Worm (Caenorhabditis elegans) whole organism, L3 larva: ENCODE data around the gene nas-3.

ENCODE experiments used
- ama-1 ChIP-seq: fragments of 150-350 bp; optimal IDR thresholded peaks from 2 replicates; lab custom pipeline; 2018
- ceh-16 ChIP-seq: sonication (generic microtip); optimal IDR thresholded peaks from 2 replicates; lab custom pipeline; 2017; ENCODE audit warnings: missing biosample characterization, missing genetic modification characterization
- ceh-82 ChIP-seq: fragments of 150-350 bp; optimal IDR thresholded peaks from 2 replicates; lab custom pipeline; 2014; ENCODE audit warnings: missing biosample characterization, missing genetic modification characterization
- ceh-9 ChIP-seq: sonication (generic microtip); optimal IDR thresholded peaks from 2 replicates; lab custom pipeline; 2018; ENCODE audit warnings: missing biosample characterization, missing genetic modification characterization
- egl-5 ChIP-seq: fragments of 150-350 bp; optimal IDR thresholded peaks from 2 replicates; lab custom pipeline; 2017; ENCODE audit warnings: missing biosample characterization, missing genetic modification reagents, missing genetic modification characterization, inconsistent platforms
- elt-1 ChIP-seq: fragments of 150-350 bp; optimal IDR thresholded peaks from 2 replicates; lab custom pipeline; 2014; ENCODE audit warnings: missing biosample characterization, missing genetic modification characterization
- elt-2 ChIP-seq: sonication (generic microtip); optimal IDR thresholded peaks from 2 replicates; lab custom pipeline; 2016; ENCODE audit warnings: missing genetic modification reagents, mild to moderate bottlenecking, missing genetic modification characterization, missing compliant biosample characterization
- elt-3 ChIP-seq, 3 experiments: fragments of 150-350 bp in 1 of 3; sonication (generic microtip) in 2 of 3; optimal IDR thresholded peaks; 2 replicates in 2 of 3; 4 replicates in 1 of 3; lab custom pipeline; 2014 to 2017; ENCODE audit warnings: missing biosample characterization in 3 of 3, missing genetic modification characterization in 3 of 3
- hmg-11 ChIP-seq: sonication (generic microtip); optimal IDR thresholded peaks from 2 replicates; lab custom pipeline; 2016; ENCODE audit warnings: missing genetic modification characterization, missing compliant biosample characterization
- jun-1 ChIP-seq: fragments of 150-350 bp; optimal IDR thresholded peaks from 2 replicates; lab custom pipeline; 2014; ENCODE audit warnings: missing biosample characterization, missing genetic modification reagents, missing genetic modification characterization
- lin-15B ChIP-seq: fragments of 150-350 bp; optimal IDR thresholded peaks from 2 replicates; lab custom pipeline; 2014; ENCODE audit warnings: missing biosample characterization, missing genetic modification characterization
- lin-39 ChIP-seq: fragments of 150-350 bp; optimal IDR thresholded peaks from 2 replicates; lab custom pipeline; 2018; ENCODE audit warnings: missing biosample characterization, missing genetic modification reagents, missing genetic modification characterization
- lsy-12 ChIP-seq: sonication (generic microtip); optimal IDR thresholded peaks from 2 replicates; lab custom pipeline; 2016; ENCODE audit warnings: mild to moderate bottlenecking, missing genetic modification characterization, missing compliant biosample characterization
- mdl-1 ChIP-seq: fragments of 150-350 bp; optimal IDR thresholded peaks from 2 replicates; lab custom pipeline; 2014; ENCODE audit warnings: missing biosample characterization, missing genetic modification characterization
- nfya-1 ChIP-seq: sonication (generic microtip); optimal IDR thresholded peaks from 2 replicates; lab custom pipeline; 2017; ENCODE audit warnings: missing genetic modification characterization, mild to moderate bottlenecking, missing compliant biosample characterization, antibody characterized with exemption, moderate library complexity; ENCODE audit not compliant: insufficient read depth
- nhr-11 ChIP-seq: fragments of 150-350 bp; optimal IDR thresholded peaks from 2 replicates; lab custom pipeline; 2014; ENCODE audit warnings: missing biosample characterization, missing genetic modification characterization
- nhr-23 ChIP-seq: fragments of 150-350 bp; optimal IDR thresholded peaks from 2 replicates; lab custom pipeline; 2014; ENCODE audit warnings: missing biosample characterization, missing genetic modification reagents, missing genetic modification characterization
- nhr-237 ChIP-seq: fragments of 150-350 bp; optimal IDR thresholded peaks from 2 replicates; lab custom pipeline; 2014; ENCODE audit warnings: missing biosample characterization, missing genetic modification characterization
- nhr-25 ChIP-seq: sonication (generic microtip); optimal IDR thresholded peaks from 2 replicates; lab custom pipeline; 2017; ENCODE audit warnings: missing biosample characterization, missing genetic modification characterization
- nhr-43 ChIP-seq: sonication (generic microtip); optimal IDR thresholded peaks from 2 replicates; lab custom pipeline; 2016; ENCODE audit warnings: mild to moderate bottlenecking, missing genetic modification characterization, missing compliant biosample characterization; ENCODE audit not compliant: poor library complexity, severe bottlenecking
- nhr-67 ChIP-seq: fragments of 150-350 bp; optimal IDR thresholded peaks from 2 replicates; lab custom pipeline; 2014; ENCODE audit warnings: missing biosample characterization, missing genetic modification characterization
- nhr-77 ChIP-seq: fragments of 150-350 bp; optimal IDR thresholded peaks from 2 replicates; lab custom pipeline; 2014; ENCODE audit warnings: missing biosample characterization, missing genetic modification characterization
- pqm-1 ChIP-seq: fragments of 150-350 bp; optimal IDR thresholded peaks from 2 replicates; lab custom pipeline; 2017; ENCODE audit warnings: missing biosample characterization, missing genetic modification characterization, inconsistent platforms
- skn-1 ChIP-seq: fragments of 150-350 bp; optimal IDR thresholded peaks from 2 replicates; lab custom pipeline; 2014; ENCODE audit warnings: missing biosample characterization, missing genetic modification characterization
- snpc-4 ChIP-seq: fragments of 150-350 bp; optimal IDR thresholded peaks from 2 replicates; lab custom pipeline; 2014; ENCODE audit warnings: missing biosample characterization, missing genetic modification characterization
- tbx-2 ChIP-seq: sonication (generic microtip); optimal IDR thresholded peaks from 2 replicates; lab custom pipeline; 2016; ENCODE audit warnings: mild to moderate bottlenecking, missing genetic modification characterization, missing compliant biosample characterization
- ztf-4 ChIP-seq: fragments of 150-350 bp; optimal IDR thresholded peaks from 2 replicates; lab custom pipeline; 2014; ENCODE audit warnings: missing biosample characterization, missing genetic modification characterization

The nas-3 gene

ce11 chrV:9492460-9492859, 14.5 kb downstream of the nas-3 start:
- TF ChIP-seq pqm-1 (tag; lab: Kevin White, UChicago), result peak; percentile 75
- no peak for TF ChIP-seq nhr-237 (tag; lab: Kevin White, UChicago)
- TF ChIP-seq elt-2 (tag; lab: Kevin White, UChicago), result peak; percentile 69

ce11 chrV:9496742-9497141, 18.8 kb downstream of the nas-3 start, which contains the start of gene gsnl-1:
gsnl-1 (plus strand) TSS chrV:9497042.
- TF ChIP-seq egl-5 (peak; percentile 13), skn-1 (tag; lab: Kevin White, UChicago) (no peak), nhr-43 (tag; lab: Kevin White, UChicago) (no peak)

- TF ChIP-seq lin-39 (tag; lab: Kevin White, UChicago), result no peak
- TF ChIP-seq ztf-4 (tag; lab: Kevin White, UChicago), result no peak
- TF ChIP-seq nhr-67 (tag; lab: Kevin White, UChicago), result no peak
- no peak for TF ChIP-seq lsy-12 (tag; lab: Kevin White, UChicago)
- no peak for TF ChIP-seq lin-15B (tag; lab: Kevin White, UChicago)
- TF ChIP-seq nhr-25 (tag; lab: Kevin White, UChicago), result peak; percentile 59
- TF ChIP-seq elt-1, result peak; percentile 62
- TF ChIP-seq elt-3 (tag; optimal IDR thresholded peaks at IDR 0.05; lab: Kevin White, UChicago), result no peak
- no peak for TF ChIP-seq egl-5
- no peak for TF ChIP-seq jun-1
- TF ChIP-seq elt-2 (tag; lab: Kevin White, UChicago), result no peak
- TF ChIP-seq skn-1 (tag; lab: Kevin White, UChicago), result no peak
- TF ChIP-seq, all 47 proteins: peak for 2
Measured at ce11 chrV:9499295-9499694, 21.3 kb downstream of the nas-3 start.

- TF ChIP-seq jun-1 (no peak), nhr-25 (tag; lab: Kevin White, UChicago) (peak; percentile 65), elt-1 (peak; percentile 91)
Measured at ce11 chrV:9500826-9501451, 23.0 kb downstream of the nas-3 start, which contains the start of gene swt-5. swt-5 (plus strand) TSS chrV:9501401.

DNA sequence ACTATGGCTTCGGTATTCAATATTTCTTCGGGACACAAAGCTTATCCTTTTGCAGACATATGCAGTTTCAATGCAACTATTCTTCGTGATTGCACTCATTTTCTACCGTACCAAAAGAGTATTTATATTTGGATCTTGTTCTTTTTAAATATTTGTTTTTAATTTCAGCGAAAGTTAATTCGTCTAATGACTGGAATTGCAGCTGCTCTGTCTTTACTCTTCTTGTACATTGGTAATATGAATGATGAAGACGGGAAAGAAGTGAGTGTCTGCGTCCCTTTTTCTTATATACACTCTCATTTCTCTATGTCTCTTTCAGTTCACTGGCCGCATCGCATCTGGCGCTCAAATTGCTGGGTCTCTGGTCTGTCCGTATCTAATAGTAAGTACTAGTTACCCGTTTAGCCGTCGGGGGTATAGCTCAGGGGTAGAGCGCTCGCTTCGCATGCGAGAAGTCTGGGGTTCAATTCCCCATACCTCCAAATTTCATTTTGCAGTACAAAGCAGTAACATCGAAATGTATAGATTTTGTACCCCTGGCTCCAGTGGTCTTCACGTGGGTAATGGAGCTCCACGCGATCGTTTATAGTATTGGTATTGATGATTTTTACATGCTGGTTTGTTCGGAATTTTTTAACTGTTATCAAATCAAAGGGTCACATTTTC, 25.3 kb downstream of the nas-3 start:
- TF ChIP-seq mdl-1 (tag; lab: Kevin White, UChicago), result no peak
- peak; percentile 8 for TF ChIP-seq ceh-82 (tag; lab: Kevin White, UChicago)
- TF ChIP-seq pqm-1 (tag; lab: Kevin White, UChicago), result peak; percentile 17
- peak; percentile 40 for TF ChIP-seq nfya-1
- TF ChIP-seq jun-1, result peak; percentile 17
- TF ChIP-seq lin-15B (tag; lab: Kevin White, UChicago), result peak; percentile 38
- peak; percentile 42 for TF ChIP-seq lsy-12 (tag; lab: Kevin White, UChicago)
- peak; percentile 52 for TF ChIP-seq elt-2 (tag; lab: Kevin White, UChicago)
- peak; percentile 51 for TF ChIP-seq ama-1
- TF ChIP-seq egl-5, result peak; percentile 26
- TF ChIP-seq snpc-4 (tag; lab: Kevin White, UChicago), result peak; percentile 95
- no peak for TF ChIP-seq ceh-9 (tag; lab: Kevin White, UChicago)
- peak; percentile 50 for TF ChIP-seq nhr-25 (tag; lab: Kevin White, UChicago)
- peak; percentile 48 for TF ChIP-seq tbx-2 (tag; lab: Kevin White, UChicago)
- peak; percentile 82 for TF ChIP-seq lin-39 (tag; lab: Kevin White, UChicago)
- peak; percentile 33 for TF ChIP-seq elt-1
- peak; percentile 77 for TF ChIP-seq nhr-43 (tag; lab: Kevin White, UChicago)
- TF ChIP-seq nhr-77 (tag; lab: Kevin White, UChicago), result no peak
- no peak for TF ChIP-seq ceh-16
- peak; percentile 90 for TF ChIP-seq hmg-11
- TF ChIP-seq nhr-11 (tag; lab: Kevin White, UChicago), result no peak
- TF ChIP-seq nhr-23 (tag; lab: Kevin White, UChicago), result peak; percentile 22

DNA sequence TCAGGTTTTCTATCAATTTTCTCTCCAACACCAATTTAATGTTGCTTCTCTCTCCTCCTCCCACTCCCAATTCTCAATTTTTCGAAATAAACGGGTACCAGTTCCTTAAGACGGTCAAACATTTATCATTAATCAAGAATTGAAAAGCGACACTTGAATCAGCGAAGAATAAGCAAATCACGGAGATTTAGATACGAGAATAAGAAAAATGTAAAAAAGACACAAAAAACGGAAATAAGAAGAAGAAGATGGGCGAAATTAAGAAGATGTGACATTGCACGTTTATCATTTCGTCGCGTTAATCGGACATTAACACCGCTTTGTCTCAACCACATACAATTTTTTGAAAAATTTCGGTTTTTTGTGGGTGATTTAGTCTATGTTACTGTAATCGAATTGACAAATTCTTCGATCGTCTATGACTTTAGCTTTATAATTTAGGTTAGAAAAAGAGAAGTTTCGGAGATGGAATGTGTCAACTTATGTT, 26.6 kb downstream of the nas-3 start, which contains the start of gene haao-1:
Gene haao-1, plus strand, starts transcription at position 437 of the 487 bp plus-strand sequence.
- TF ChIP-seq nhr-25 (tag; lab: Kevin White, UChicago), result peak; percentile 49
- TF ChIP-seq ztf-4 (tag; lab: Kevin White, UChicago), result no peak
- TF ChIP-seq nhr-23 (tag; lab: Kevin White, UChicago), result peak; percentile 41
